Worm (Caenorhabditis elegans) whole organism, early embryonic: ENCODE measurements around the gene idpa-3.

ENCODE experiments used
- aly-1 ChIP-seq: sonication (generic microtip); optimal IDR thresholded peaks from 2 replicates; lab custom pipeline; 2016; ENCODE audit warnings: missing genetic modification characterization, missing compliant biosample characterization
- ama-1 ChIP-seq: fragments of 150-350 bp; optimal IDR thresholded peaks from 2 replicates; lab custom pipeline; 2014
- hnd-1 ChIP-seq: sonication (generic microtip); optimal IDR thresholded peaks from 2 replicates; lab custom pipeline; 2016; ENCODE audit warnings: missing genetic modification characterization, missing compliant biosample characterization

DNA sequence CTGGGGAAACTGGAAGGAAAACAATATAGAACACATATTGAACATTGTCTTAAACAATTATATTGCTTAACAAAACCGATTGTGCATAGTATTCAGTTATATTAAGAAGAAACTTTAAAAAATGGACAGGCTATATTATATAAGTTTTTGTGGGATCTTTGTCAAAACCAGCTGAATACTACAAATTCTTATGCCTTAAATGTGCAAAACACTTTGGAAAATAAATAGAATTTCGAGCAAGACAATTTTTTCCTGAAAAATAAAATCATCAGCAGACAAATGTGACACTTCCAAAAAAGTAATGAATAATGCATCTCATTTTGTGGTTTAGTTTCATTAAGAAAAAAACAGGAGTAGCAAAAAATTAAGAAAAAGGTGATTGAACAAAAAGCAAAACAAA, 38.8 kb upstream of the idpa-3 start:
- no peak for TF ChIP-seq aly-1 (tag; lab: Kevin White, UChicago)
- TF ChIP-seq ama-1 (lab: Kevin White, UChicago), result no peak
- no peak for TF ChIP-seq hnd-1 (tag; lab: Kevin White, UChicago)
